Fruit fly (Drosophila melanogaster): ENCODE data around the gene CG14204.
A peak's percentile ranks its signal among the peaks of the same experiment; 100 is the strongest.

The CG14204 gene

DNA sequence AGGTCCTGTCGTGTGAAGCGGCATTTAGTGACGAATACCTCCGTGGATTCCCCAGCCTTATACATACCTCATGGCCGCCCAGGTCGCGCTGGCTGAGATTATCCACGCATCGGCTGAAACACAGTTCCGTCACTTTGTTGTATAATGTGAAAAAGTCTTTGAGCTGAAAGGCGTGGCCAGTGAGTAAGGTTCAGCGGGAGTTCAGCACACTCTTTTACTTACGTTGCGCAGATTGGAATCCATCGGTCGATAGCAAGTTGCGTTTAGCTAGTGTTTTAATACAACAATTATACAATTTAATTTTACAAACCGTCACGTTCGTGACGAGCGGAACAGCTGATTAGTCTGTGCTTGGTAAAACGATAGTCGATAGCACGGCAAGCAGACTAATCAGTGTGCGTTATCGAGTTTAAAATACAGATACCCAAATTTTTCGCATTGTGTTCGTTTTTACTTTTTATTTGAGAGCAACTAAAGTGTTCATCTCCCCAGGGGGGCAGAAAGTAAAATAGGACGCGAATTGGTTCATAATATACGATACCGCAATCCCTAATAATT, 34.8 kb downstream of the CG14204 start, which contains the start of the genes Pstk and Tim9b (continued):
- TF ChIP-seq CG17802 (tag; optimal IDR thresholded peaks at IDR 0.05) (no peak), CG13296 (GFP tag; optimal IDR thresholded peaks at IDR 0.05) (no peak), Hsf (GFP tag; optimal IDR thresholded peaks at IDR 0.05) (no peak), chif (GFP tag; optimal IDR thresholded peaks at IDR 0.05) (no peak), Nf-YC (tag; optimal IDR thresholded peaks at IDR 0.05) (no peak), Gsc (GFP tag; IDR thresholded peaks at IDR 0.05) (no peak), onecut (GFP tag; IDR thresholded peaks at IDR 0.05) (no peak), Sox100B (GFP tag; optimal IDR thresholded peaks at IDR 0.05) (no peak), luna (GFP tag; optimal IDR thresholded peaks at IDR 0.05) (no peak), seq (GFP tag; IDR thresholded peaks at IDR 0.05) (no peak), Hr78 (GFP tag; optimal IDR thresholded peaks at IDR 0.05) (no peak), pros (GFP tag; optimal IDR thresholded peaks at IDR 0.05) (no peak), CG14050 (GFP tag; IDR thresholded peaks at IDR 0.05) (no peak), Eip74EF (GFP tag; optimal IDR thresholded peaks at IDR 0.05) (no peak), fd102C (GFP tag; optimal IDR thresholded peaks at IDR 0.05) (no peak), CG10654 (GFP tag; optimal IDR thresholded peaks at IDR 0.05) (no peak), Hr39 (optimal IDR thresholded peaks at IDR 0.05) (no peak), fd64A (GFP tag; optimal IDR thresholded peaks at IDR 0.05) (no peak), MESR4 (GFP tag; optimal IDR thresholded peaks at IDR 0.05) (peak; percentile 46), Blimp-1 (GFP tag; optimal IDR thresholded peaks at IDR 0.05) (no peak), kni (GFP tag; optimal IDR thresholded peaks at IDR 0.05) (no peak), CG1024 (GFP tag; IDR thresholded peaks at IDR 0.05) (no peak), Ets97D (GFP tag; optimal IDR thresholded peaks at IDR 0.05) (no peak), lbe (GFP tag; optimal IDR thresholded peaks at IDR 0.05) (no peak), CG3726 (GFP tag; IDR thresholded peaks at IDR 0.05) (no peak), CG7963 (GFP tag; IDR thresholded peaks at IDR 0.05; ENCODE audit: partially characterized antibody) (peak; percentile 69), CG10565 (GFP tag; optimal IDR thresholded peaks at IDR 0.05) (no peak), p53 (GFP tag; optimal IDR thresholded peaks at IDR 0.05) (no peak), slbo (GFP tag; IDR thresholded peaks at IDR 0.05) (no peak), Rx (GFP tag; IDR thresholded peaks at IDR 0.05) (no peak), CG11696 (GFP tag; IDR thresholded peaks at IDR 0.05) (no peak), Pdp1 (GFP tag; optimal IDR thresholded peaks at IDR 0.05) (peak in 1 of 2 experiments; percentile 93), ci (GFP tag; IDR thresholded peaks at IDR 0.05) (no peak), odd (GFP tag; optimal IDR thresholded peaks at IDR 0.05) (no peak), CG32772 (GFP tag; IDR thresholded peaks at IDR 0.05) (no peak), CG16815 (GFP tag; optimal IDR thresholded peaks at IDR 0.05) (no peak), stc (GFP tag; IDR thresholded peaks at IDR 0.05) (no peak), NC2α (GFP tag; optimal IDR thresholded peaks at IDR 0.05) (no peak), gt (GFP tag; IDR thresholded peaks at IDR 0.05) (no peak), tll (GFP tag; optimal IDR thresholded peaks at IDR 0.05) (no peak), aop (GFP tag; IDR thresholded peaks at IDR 0.05) (no peak), CG17912 (GFP tag; optimal IDR thresholded peaks at IDR 0.05) (no peak), tap (tag; optimal IDR thresholded peaks at IDR 0.05) (no peak), Hmr (GFP tag; optimal IDR thresholded peaks at IDR 0.05) (no peak), Neu2 (GFP tag; optimal IDR thresholded peaks at IDR 0.05; ENCODE audit: borderline replicate concordance) (no peak), CG13123 (GFP tag; optimal IDR thresholded peaks at IDR 0.05) (no peak), Abd-B (GFP tag; optimal IDR thresholded peaks at IDR 0.05) (no peak), cato (GFP tag; optimal IDR thresholded peaks at IDR 0.05; ENCODE audit: borderline replicate concordance) (no peak), shn (GFP tag; optimal IDR thresholded peaks at IDR 0.05) (no peak), C15 (GFP tag; IDR thresholded peaks at IDR 0.05) (no peak), TFAM (GFP tag; optimal IDR thresholded peaks at IDR 0.05) (no peak)
